Fruit fly (Drosophila melanogaster) whole organism, embryonic: ENCODE measurements around the gene Hpd.

Experiments
- Abd-B ChIP-seq: fragments of 200-800 bp; sonication (Bioruptor generic); optimal IDR thresholded peaks from 2 replicates; lab custom pipeline; 2018; ENCODE audit warnings: missing biosample characterization, mild to moderate bottlenecking, missing genetic modification characterization, moderate library complexity
- Atf-2 ChIP-seq: fragments of 200-800 bp; sonication (Bioruptor generic); optimal IDR thresholded peaks from 2 replicates; lab custom pipeline; 2016; ENCODE audit warnings: missing biosample characterization, missing genetic modification characterization
- BEAF-32 ChIP-seq: fragments of 200-800 bp; sonication (Bioruptor generic); optimal IDR thresholded peaks from 3 replicates; lab custom pipeline; 2017; ENCODE audit warnings: missing biosample characterization, missing genetic modification characterization, mild to moderate bottlenecking, moderate library complexity, missing genetic modification reagents
- Bgb ChIP-seq: fragments of 200-800 bp; sonication (Bioruptor generic); IDR thresholded peaks from 2 replicates; pipeline ENCODE4 v1.3.6; 2022; ENCODE audit warnings: missing biosample characterization, missing genetic modification characterization; ENCODE audit not compliant: partially characterized antibody
- CG10366 ChIP-seq: fragments of 200-800 bp; sonication (Bioruptor generic); IDR thresholded peaks from 2 replicates; pipeline ENCODE4 v1.3.6; 2022; ENCODE audit warnings: missing biosample characterization, missing genetic modification characterization
- CG10431 ChIP-seq: fragments of 200-800 bp; sonication (Bioruptor generic); optimal IDR thresholded peaks from 3 replicates; lab custom pipeline; 2018; ENCODE audit warnings: missing biosample characterization, mild to moderate bottlenecking, missing genetic modification characterization
- CG10462 ChIP-seq: fragments of 200-800 bp; sonication (Bioruptor generic); optimal IDR thresholded peaks from 2 replicates; lab custom pipeline; 2016; ENCODE audit warnings: missing biosample characterization, missing genetic modification characterization
- CG12219 ChIP-seq: fragments of 200-800 bp; sonication (Bioruptor generic); optimal IDR thresholded peaks from 3 replicates; lab custom pipeline; 2018; ENCODE audit warnings: missing biosample characterization, mild to moderate bottlenecking, missing genetic modification characterization
- CG12299 ChIP-seq: fragments of 200-800 bp; sonication (Bioruptor generic); optimal IDR thresholded peaks from 2 replicates; lab custom pipeline; 2018; ENCODE audit warnings: missing biosample characterization, mild to moderate bottlenecking, missing genetic modification characterization
- CG1233 ChIP-seq: fragments of 200-800 bp; sonication (Bioruptor generic); optimal IDR thresholded peaks from 4 replicates; lab custom pipeline; 2018; ENCODE audit warnings: missing biosample characterization, mild to moderate bottlenecking, missing genetic modification characterization
- CG12769 ChIP-seq: fragments of 200-800 bp; sonication (Bioruptor generic); optimal IDR thresholded peaks from 2 replicates; lab custom pipeline; 2019; ENCODE audit warnings: missing biosample characterization, mild to moderate bottlenecking, missing genetic modification characterization, moderate library complexity
- CG15269 ChIP-seq: fragments of 200-800 bp; sonication (Bioruptor generic); optimal IDR thresholded peaks from 2 replicates; lab custom pipeline; 2018; ENCODE audit warnings: missing biosample characterization, mild to moderate bottlenecking, missing genetic modification characterization, moderate library complexity
- CG17328 ChIP-seq: fragments of 200-800 bp; sonication (Bioruptor generic); IDR thresholded peaks from 2 replicates; pipeline ENCODE4 v1.3.6; 2022; ENCODE audit warnings: missing biosample characterization, missing genetic modification characterization
- CG17359 ChIP-seq: fragments of 200-800 bp; sonication (Bioruptor generic); optimal IDR thresholded peaks from 3 replicates; lab custom pipeline; 2018; ENCODE audit warnings: missing biosample characterization, mild to moderate bottlenecking, missing genetic modification characterization, moderate library complexity
- CG17802 ChIP-seq: fragments of 200-800 bp; sonication (Bioruptor generic); optimal IDR thresholded peaks from 2 replicates; lab custom pipeline; 2018; ENCODE audit warnings: missing biosample characterization, mild to moderate bottlenecking, missing genetic modification characterization, moderate library complexity
- CG1792 ChIP-seq: fragments of 200-800 bp; sonication (Bioruptor generic); optimal IDR thresholded peaks from 2 replicates; lab custom pipeline; 2016; ENCODE audit warnings: missing biosample characterization, missing genetic modification characterization
- CG18764 ChIP-seq: fragments of 200-800 bp; sonication (Bioruptor generic); optimal IDR thresholded peaks from 3 replicates; lab custom pipeline; 2016; ENCODE audit warnings: missing biosample characterization, missing genetic modification characterization
- CG2875 ChIP-seq: fragments of 200-800 bp; sonication (Bioruptor generic); optimal IDR thresholded peaks from 2 replicates; lab custom pipeline; 2017; ENCODE audit warnings: missing biosample characterization, mild to moderate bottlenecking, missing genetic modification characterization, missing genetic modification reagents
- CG2889 ChIP-seq: fragments of 200-800 bp; sonication (Bioruptor generic); IDR thresholded peaks from 3 replicates; pipeline ENCODE4 v1.3.6; 2022; ENCODE audit warnings: missing biosample characterization, missing genetic modification characterization
- CG31365 ChIP-seq: fragments of 200-800 bp; sonication (Bioruptor generic); optimal IDR thresholded peaks from 2 replicates; lab custom pipeline; 2018; ENCODE audit warnings: missing biosample characterization, mild to moderate bottlenecking, missing genetic modification characterization
- CG31441 ChIP-seq: fragments of 200-800 bp; sonication (Bioruptor generic); IDR thresholded peaks from 2 replicates; pipeline ENCODE4 v1.3.6; 2022; ENCODE audit warnings: missing biosample characterization, missing genetic modification characterization
- CG3847 ChIP-seq: fragments of 200-800 bp; sonication (Bioruptor generic); IDR thresholded peaks from 2 replicates; pipeline ENCODE4 v1.3.6; 2022; ENCODE audit warnings: missing biosample characterization, missing genetic modification characterization
- CG6813 ChIP-seq: fragments of 200-800 bp; sonication (Bioruptor generic); optimal IDR thresholded peaks from 2 replicates; lab custom pipeline; 2017; ENCODE audit warnings: missing biosample characterization, missing genetic modification characterization, mild to moderate bottlenecking, moderate library complexity, missing genetic modification reagents
- CG9609 ChIP-seq: fragments of 200-800 bp; sonication (Bioruptor generic); optimal IDR thresholded peaks from 3 replicates; lab custom pipeline; 2016; ENCODE audit warnings: missing biosample characterization, missing genetic modification characterization
- D19B ChIP-seq: fragments of 200-800 bp; sonication (Bioruptor generic); optimal IDR thresholded peaks from 2 replicates; lab custom pipeline; 2017; ENCODE audit warnings: missing biosample characterization, mild to moderate bottlenecking, missing genetic modification characterization
- Dip2 ChIP-seq: fragments of 200-800 bp; sonication (Bioruptor generic); IDR thresholded peaks from 2 replicates; pipeline ENCODE4 v1.3.6; 2022; ENCODE audit warnings: missing biosample characterization, missing genetic modification characterization
- Dll ChIP-seq: fragments of 200-800 bp; sonication (Bioruptor generic); IDR thresholded peaks from 4 replicates; pipeline ENCODE4 v1.3.6; 2022; ENCODE audit warnings: missing biosample characterization, missing genetic modification characterization; ENCODE audit not compliant: partially characterized antibody
- Ets97D ChIP-seq: fragments of 200-800 bp; sonication (Bioruptor generic); optimal IDR thresholded peaks from 3 replicates; lab custom pipeline; 2016; ENCODE audit warnings: missing biosample characterization, missing genetic modification characterization
- Fer2 ChIP-seq: fragments of 200-800 bp; sonication (Bioruptor generic); optimal IDR thresholded peaks from 2 replicates; lab custom pipeline; 2018; ENCODE audit warnings: missing biosample characterization, mild to moderate bottlenecking, missing genetic modification characterization, moderate library complexity
- Hr78 ChIP-seq, 2 experiments: fragments of 200-800 bp in 1 of 2; fragments of >200 bp in 1 of 2; sonication (Bioruptor generic) in 1 of 2; optimal IDR thresholded peaks; 2 replicates each; lab custom pipeline; 2017 to 2019; ENCODE audit warnings: missing biosample characterization in 2 of 2, missing genetic modification characterization in 2 of 2, mild to moderate bottlenecking in 1 of 2, moderate library complexity in 1 of 2
- MBD-R2 ChIP-seq: fragments of 200-800 bp; sonication (Bioruptor generic); IDR thresholded peaks from 2 replicates; pipeline ENCODE4 v1.3.6; 2022; ENCODE audit warnings: missing biosample characterization, missing genetic modification characterization
- Nf-YB ChIP-seq: fragments of 200-800 bp; sonication (Bioruptor generic); optimal IDR thresholded peaks from 3 replicates; lab custom pipeline; 2019; ENCODE audit warnings: missing biosample characterization, mild to moderate bottlenecking, missing genetic modification characterization, moderate library complexity
- Poxn ChIP-seq: fragments of 200-800 bp; sonication (Bioruptor generic); IDR thresholded peaks from 2 replicates; pipeline ENCODE4 v1.3.6; 2022; ENCODE audit warnings: missing biosample characterization, missing genetic modification characterization
- ase ChIP-seq: fragments of 200-800 bp; sonication (Bioruptor generic); IDR thresholded peaks from 3 replicates; pipeline ENCODE4 v1.3.6; 2022; ENCODE audit warnings: missing biosample characterization, missing genetic modification characterization
- az2 ChIP-seq: fragments of 200-800 bp; sonication (Bioruptor generic); optimal IDR thresholded peaks from 3 replicates; lab custom pipeline; 2016; ENCODE audit warnings: missing biosample characterization, missing genetic modification characterization
- dmrt11E ChIP-seq: fragments of 200-800 bp; sonication (Bioruptor generic); optimal IDR thresholded peaks from 3 replicates; lab custom pipeline; 2018; ENCODE audit warnings: missing biosample characterization, mild to moderate bottlenecking, missing genetic modification characterization, moderate library complexity
- eve ChIP-seq, 2 experiments: fragments of >200 bp; optimal IDR thresholded peaks; 2 replicates each; lab custom pipeline; 2017; ENCODE audit warnings: missing biosample characterization in 2 of 2, missing genetic modification characterization in 2 of 2
- kah ChIP-seq: fragments of 200-800 bp; sonication (Bioruptor generic); optimal IDR thresholded peaks from 2 replicates; lab custom pipeline; 2018; ENCODE audit warnings: missing biosample characterization, mild to moderate bottlenecking, missing genetic modification characterization
- kni ChIP-seq: fragments of 200-800 bp; sonication (Bioruptor generic); optimal IDR thresholded peaks from 3 replicates; lab custom pipeline; 2017; ENCODE audit warnings: mild to moderate bottlenecking, missing biosample characterization, missing genetic modification reagents, missing genetic modification characterization
- lilli ChIP-seq: fragments of 200-800 bp; sonication (Bioruptor generic); optimal IDR thresholded peaks from 3 replicates; lab custom pipeline; 2016; ENCODE audit warnings: missing biosample characterization, missing genetic modification characterization
- nerfin-1 ChIP-seq: fragments of 200-800 bp; sonication (Bioruptor generic); optimal IDR thresholded peaks from 3 replicates; lab custom pipeline; 2019; ENCODE audit warnings: missing biosample characterization, mild to moderate bottlenecking, missing genetic modification characterization, moderate library complexity
- pita ChIP-seq: fragments of 200-800 bp; sonication (Bioruptor generic); optimal IDR thresholded peaks from 2 replicates; lab custom pipeline; 2017; ENCODE audit warnings: missing biosample characterization, mild to moderate bottlenecking, missing genetic modification characterization
- scrt ChIP-seq: fragments of 200-800 bp; sonication (Bioruptor generic); optimal IDR thresholded peaks from 2 replicates; lab custom pipeline; 2018; ENCODE audit warnings: missing biosample characterization, mild to moderate bottlenecking, missing genetic modification characterization, moderate library complexity
- sisA ChIP-seq: fragments of 200-800 bp; sonication (Bioruptor generic); IDR thresholded peaks from 2 replicates; pipeline ENCODE4 v1.3.6; 2022; ENCODE audit warnings: missing biosample characterization, missing genetic modification characterization
- toy ChIP-seq: fragments of 200-800 bp; sonication (Bioruptor generic); IDR thresholded peaks from 2 replicates; pipeline ENCODE4 v1.3.6; 2022; ENCODE audit warnings: missing biosample characterization, missing genetic modification characterization
- twi ChIP-seq: fragments of 200-800 bp; optimal IDR thresholded peaks from 2 replicates; lab custom pipeline; 2019; ENCODE audit warnings: missing biosample characterization, mild to moderate bottlenecking, missing genetic modification characterization, moderate library complexity
- vnd ChIP-seq: fragments of 200-800 bp; sonication (Bioruptor generic); IDR thresholded peaks from 3 replicates; pipeline ENCODE4 v1.3.6; 2022; ENCODE audit warnings: missing biosample characterization, missing genetic modification characterization; ENCODE audit not compliant: partially characterized antibody

Hpd gene

dm6 chr3L:20398243-20399222 is 41.1 kb downstream of the Hpd start (continued):
- TF ChIP-seq Ets97D (GFP tag; lab: Kevin White, UChicago) (peak; percentile 20), toy (GFP tag; lab: Robert Waterston, UW) (no peak), lilli (GFP tag; lab: Kevin White, UChicago) (peak; percentile 89), CG17802 (peak; percentile 56), CG31365 (tag; lab: Kevin White, UChicago) (peak; percentile 62), CG10366 (GFP tag; lab: Robert Waterston, UW) (peak; percentile 67), CG15269 (tag; lab: Kevin White, UChicago) (peak; percentile 92), Poxn (GFP tag; lab: Robert Waterston, UW) (no peak), Dip2 (GFP tag; lab: Robert Waterston, UW) (no peak), MBD-R2 (GFP tag; lab: Robert Waterston, UW) (peak; percentile 9; the same call in 1 of the 2 replicates), kni (GFP tag; lab: Kevin White, UChicago) (peak; percentile 77), Dll (no peak), ase (GFP tag; lab: Robert Waterston, UW) (peak; percentile 79), CG12769 (tag; lab: Kevin White, UChicago) (peak; percentile 56), nerfin-1 (tag; lab: Kevin White, UChicago) (peak; percentile 84), CG17328 (peak; percentile 62), Hr78 (GFP tag; optimal IDR thresholded peaks at IDR 0.05; lab: Kevin White, UChicago) (peak in 1 of 2 experiments; percentile 93), sisA (GFP tag; lab: Robert Waterston, UW) (peak; percentile 83), dmrt11E (peak; percentile 70), Nf-YB (GFP tag; lab: Kevin White, UChicago) (peak; percentile 69), CG2889 (peak; percentile 33; the same call in 1 of the 3 replicates), CG12299 (peak; percentile 75), D19B (GFP tag; lab: Kevin White, UChicago) (peak; percentile 64), kah (peak; percentile 93), Fer2 (peak; percentile 50), CG12219 (GFP tag; lab: Kevin White, UChicago) (peak; percentile 85), CG10431 (GFP tag; lab: Kevin White, UChicago) (peak; percentile 56), CG17359 (tag; lab: Kevin White, UChicago) (peak; percentile 87), CG9609 (GFP tag; lab: Kevin White, UChicago) (peak; percentile 72), CG31441 (peak; percentile 86), CG10462 (peak; percentile 76), pita (GFP tag; lab: Kevin White, UChicago) (no peak), CG2875 (peak; percentile 80), scrt (GFP tag; lab: Kevin White, UChicago) (peak; percentile 86), Atf-2 (GFP tag; lab: Kevin White, UChicago) (peak; percentile 63), CG1233 (GFP tag; lab: Kevin White, UChicago) (peak; percentile 90), twi (tag; lab: Kevin White, UChicago) (peak; percentile 69), BEAF-32 (GFP tag; lab: Kevin White, UChicago) (no peak), CG6813 (GFP tag; lab: Kevin White, UChicago) (peak; percentile 67), Abd-B (GFP tag; lab: Kevin White, UChicago) (peak; percentile 69), vnd (GFP tag; lab: Robert Waterston, UW) (no peak), eve (GFP tag; optimal IDR thresholded peaks at IDR 0.05; lab: Kevin White, UChicago) (peak in 1 of 2 experiments; percentile 95), CG1792 (GFP tag; lab: Kevin White, UChicago) (peak; percentile 41), CG3847 (GFP tag; lab: Robert Waterston, UW) (peak; percentile 73), CG18764 (GFP tag; lab: Kevin White, UChicago) (peak; percentile 60), Bgb (GFP tag; lab: Robert Waterston, UW) (no peak; the same call in 1 of the 2 replicates), az2 (GFP tag; lab: Kevin White, UChicago) (peak; percentile 83)
